Fruit fly (Drosophila melanogaster) whole organism, wandering third instar larva: ENCODE measurements around the gene SsRbeta.

Experiments used
- Abd-B ChIP-seq: fragments of >200 bp; optimal IDR thresholded peaks from 2 replicates; lab custom pipeline; 2017; ENCODE audit warnings: missing biosample characterization, missing genetic modification characterization
- CG9705 ChIP-seq: fragments of 200-800 bp; sonication (Bioruptor generic); optimal IDR thresholded peaks from 2 replicates; lab custom pipeline; 2018; ENCODE audit warnings: missing biosample characterization, mild to moderate bottlenecking, missing genetic modification characterization
- Dfd ChIP-seq: fragments of >200 bp; optimal IDR thresholded peaks from 2 replicates; lab custom pipeline; 2017; ENCODE audit warnings: missing biosample characterization, missing genetic modification characterization
- Dif ChIP-seq: fragments of 200-275, 200-300 bp; sonication (Bioruptor generic); optimal IDR thresholded peaks from 2 replicates; lab custom pipeline; 2018; ENCODE audit warnings: missing biosample characterization, missing genetic modification characterization; ENCODE audit not compliant: partially characterized antibody
- GATAd ChIP-seq: sonication (Bioruptor generic); optimal IDR thresholded peaks from 2 replicates; lab custom pipeline; 2016; ENCODE audit warnings: missing biosample characterization, missing genetic modification characterization
- HLH106 ChIP-seq: fragments of 200-800 bp; optimal IDR thresholded peaks from 3 replicates; lab custom pipeline; 2019; ENCODE audit warnings: missing biosample characterization, mild to moderate bottlenecking, missing genetic modification characterization, moderate library complexity
- Hnf4 ChIP-seq: fragments of 200-800 bp; sonication (Bioruptor generic); optimal IDR thresholded peaks from 2 replicates; lab custom pipeline; 2016; ENCODE audit warnings: missing biosample characterization, mild to moderate bottlenecking, missing genetic modification characterization
- Hr78 ChIP-seq: fragments of >200 bp; optimal IDR thresholded peaks from 2 replicates; lab custom pipeline; 2017; ENCODE audit warnings: missing biosample characterization, missing genetic modification characterization
- Hr83 ChIP-seq: fragments of 200-300 bp; sonication (Bioruptor generic); optimal IDR thresholded peaks from 2 replicates; lab custom pipeline; 2016; ENCODE audit warnings: missing biosample characterization, mild to moderate bottlenecking, missing genetic modification characterization, moderate library complexity; ENCODE audit not compliant: poor library complexity, severe bottlenecking
- Jra ChIP-seq: sonication (Bioruptor generic); optimal IDR thresholded peaks from 2 replicates; lab custom pipeline; 2016; ENCODE audit warnings: missing biosample characterization, missing genetic modification characterization
- Mio ChIP-seq: sonication (Bioruptor generic); optimal IDR thresholded peaks from 2 replicates; lab custom pipeline; 2016; ENCODE audit warnings: missing biosample characterization, missing genetic modification characterization
- Myc ChIP-seq: fragments of >200 bp; optimal IDR thresholded peaks from 2 replicates; lab custom pipeline; 2017
- N ChIP-seq: fragments of >200 bp; optimal IDR thresholded peaks from 2 replicates; lab custom pipeline; 2018; ENCODE audit warnings: missing biosample characterization, missing external identifiers, missing genetic modification characterization
- OdsH ChIP-seq: fragments of 200-800 bp; sonication (Bioruptor generic); optimal IDR thresholded peaks from 2 replicates; lab custom pipeline; 2016; ENCODE audit warnings: missing biosample characterization, mild to moderate bottlenecking, missing genetic modification characterization
- Rel ChIP-seq, 2 experiments: fragments of 200-800 bp; sonication (Bioruptor generic) in 1 of 2; optimal IDR thresholded peaks; 2 replicates in 1 of 2; 3 replicates in 1 of 2; lab custom pipeline; 2016 to 2019; ENCODE audit warnings: mild to moderate bottlenecking in 2 of 2, missing biosample characterization in 2 of 2, missing genetic modification characterization in 2 of 2, moderate library complexity in 1 of 2
- Sp1 ChIP-seq: fragments of 200-800 bp; sonication (Bioruptor generic); optimal IDR thresholded peaks from 3 replicates; lab custom pipeline; 2019; ENCODE audit warnings: missing biosample characterization, mild to moderate bottlenecking, missing genetic modification characterization, moderate library complexity
- br ChIP-seq: fragments of 200-800 bp; sonication (Bioruptor generic); optimal IDR thresholded peaks from 2 replicates; lab custom pipeline; 2016; ENCODE audit warnings: missing biosample characterization, missing genetic modification characterization
- brk ChIP-seq: fragments of 200-800 bp; sonication (Bioruptor generic); optimal IDR thresholded peaks from 2 replicates; lab custom pipeline; 2016; ENCODE audit warnings: missing biosample characterization, mild to moderate bottlenecking, missing genetic modification characterization
- dl ChIP-seq, 2 experiments: fragments of 175-275, 200-275 bp in 1 of 2; fragments of 200-275 bp in 1 of 2; sonication (Bioruptor generic); optimal IDR thresholded peaks; lab custom pipeline; 2018; ENCODE audit warnings: mild to moderate bottlenecking in 2 of 2, missing biosample characterization in 2 of 2, missing genetic modification characterization in 2 of 2, moderate library complexity in 2 of 2; ENCODE audit not compliant: partially characterized antibody in 2 of 2, insufficient read depth in 1 of 2
- dmrt93B ChIP-seq: fragments of 200-800 bp; sonication (Bioruptor generic); optimal IDR thresholded peaks from 2 replicates; lab custom pipeline; 2018; ENCODE audit warnings: missing biosample characterization, mild to moderate bottlenecking, missing genetic modification characterization
- dsf ChIP-seq: sonication (Bioruptor generic); optimal IDR thresholded peaks from 2 replicates; lab custom pipeline; 2016; ENCODE audit warnings: missing biosample characterization, missing genetic modification characterization, borderline replicate concordance
- ey ChIP-seq: fragments of 200-800 bp; sonication (Bioruptor generic); optimal IDR thresholded peaks from 2 replicates; lab custom pipeline; 2016; ENCODE audit warnings: missing biosample characterization, missing genetic modification characterization
- foxo ChIP-seq, 2 experiments: fragments of 200-800 bp; sonication (Bioruptor generic); optimal IDR thresholded peaks; 2 replicates in 1 of 2; 3 replicates in 1 of 2; lab custom pipeline; 2016 to 2017; ENCODE audit warnings: missing biosample characterization in 2 of 2, missing genetic modification characterization in 2 of 2
- fru ChIP-seq: fragments of 200-800 bp; sonication (Bioruptor generic); optimal IDR thresholded peaks from 3 replicates; lab custom pipeline; 2016; ENCODE audit warnings: missing biosample characterization, mild to moderate bottlenecking, missing genetic modification characterization
- h ChIP-seq: fragments of 200-800 bp; sonication (Bioruptor generic); optimal IDR thresholded peaks from 3 replicates; lab custom pipeline; 2016; ENCODE audit warnings: missing biosample characterization, mild to moderate bottlenecking, missing genetic modification characterization
- lola ChIP-seq: fragments of >200 bp; optimal IDR thresholded peaks from 2 replicates; lab custom pipeline; 2017; ENCODE audit warnings: missing biosample characterization, missing genetic modification characterization
- pan ChIP-seq: fragments of >200 bp; optimal IDR thresholded peaks from 2 replicates; lab custom pipeline; 2017
- psq ChIP-seq: fragments of 200-800 bp; sonication (Bioruptor generic); optimal IDR thresholded peaks from 3 replicates; lab custom pipeline; 2017; ENCODE audit warnings: missing biosample characterization, mild to moderate bottlenecking, missing genetic modification characterization, moderate library complexity
- rgr ChIP-seq: fragments of 200-800 bp; sonication (Bioruptor generic); optimal IDR thresholded peaks from 3 replicates; lab custom pipeline; 2016; ENCODE audit warnings: missing biosample characterization, mild to moderate bottlenecking, missing genetic modification characterization
- sage ChIP-seq: fragments of 200-800 bp; sonication (Bioruptor generic); optimal IDR thresholded peaks from 2 replicates; lab custom pipeline; 2016; ENCODE audit warnings: missing biosample characterization, mild to moderate bottlenecking, missing genetic modification characterization
- sv ChIP-seq: fragments of 200-800 bp; sonication (Bioruptor generic); optimal IDR thresholded peaks from 3 replicates; lab custom pipeline; 2016; ENCODE audit warnings: missing biosample characterization, missing genetic modification characterization
- tai ChIP-seq: sonication (Bioruptor generic); optimal IDR thresholded peaks from 2 replicates; lab custom pipeline; 2016; ENCODE audit warnings: missing biosample characterization, missing genetic modification characterization
- woc ChIP-seq: sonication (Bioruptor generic); optimal IDR thresholded peaks from 2 replicates; lab custom pipeline; 2016; ENCODE audit warnings: missing biosample characterization, mild to moderate bottlenecking, missing genetic modification characterization

SsRbeta gene

DNA sequence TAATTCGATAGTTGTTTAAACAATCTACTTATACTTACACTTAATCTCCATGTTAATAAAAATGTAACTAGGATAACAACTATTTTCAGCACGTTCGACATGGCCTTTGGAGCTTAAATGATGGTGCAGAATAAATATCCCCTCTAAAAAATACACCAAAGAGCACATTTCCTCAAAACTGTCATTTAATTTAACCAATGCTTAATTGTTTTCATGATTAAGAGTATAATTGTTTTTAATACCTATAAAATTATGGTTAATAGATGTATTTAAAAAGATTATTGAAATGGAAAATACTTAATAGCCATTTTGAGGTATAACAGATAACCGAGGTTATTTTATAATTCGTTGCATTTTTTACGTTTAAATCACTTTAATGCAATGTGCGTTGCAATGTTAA, 41.9 kb downstream of the SsRbeta start, which contains the start of gene CG33795:
Gene CG33795, minus strand, starts transcription at position 101 of the 400 bp plus-strand sequence.
- TF ChIP-seq CG9705 (GFP tag; lab: Kevin White, UChicago), result no peak
- TF ChIP-seq Mio, result no peak
- no peak for TF ChIP-seq dsf (GFP tag; lab: Kevin White, UChicago)
- no peak for TF ChIP-seq Hnf4
- TF ChIP-seq foxo (GFP tag; optimal IDR thresholded peaks at IDR 0.05; lab: Kevin White, UChicago), result no peak
- no peak for TF ChIP-seq Hr83 (GFP tag; lab: Kevin White, UChicago)
- TF ChIP-seq Rel (GFP tag; optimal IDR thresholded peaks at IDR 0.05; lab: Kevin White, UChicago), result no peak
- no peak for TF ChIP-seq Rel (tag; optimal IDR thresholded peaks at IDR 0.05; lab: Kevin White, UChicago)
- TF ChIP-seq Jra, result no peak
- TF ChIP-seq GATAd, result no peak
- TF ChIP-seq Abd-B, result no peak
- no peak for TF ChIP-seq Hr78 (GFP tag; lab: Kevin White, UChicago)
- TF ChIP-seq N (GFP tag; lab: Kevin White, UChicago), result no peak
- no peak for TF ChIP-seq HLH106 (tag; lab: Kevin White, UChicago)
- no peak for TF ChIP-seq fru (GFP tag; lab: Kevin White, UChicago)
- no peak for TF ChIP-seq h
- no peak for TF ChIP-seq dmrt93B (GFP tag; lab: Kevin White, UChicago)
- TF ChIP-seq sv (GFP tag; lab: Kevin White, UChicago), result no peak

- TF ChIP-seq lola (no peak), sv (GFP tag; lab: Kevin White, UChicago) (no peak), ey (GFP tag; lab: Kevin White, UChicago) (no peak), woc (GFP tag; lab: Kevin White, UChicago) (no peak), Dfd (GFP tag; lab: Kevin White, UChicago) (no peak), h (no peak)
Measured at dm6 chr3L:16172381-16172780, 43.0 kb downstream of the SsRbeta start.

dm6 chr3L:16172809-16173276, 43.4 kb downstream of the SsRbeta start:
- TF ChIP-seq Mio, result no peak
- no peak for TF ChIP-seq tai (GFP tag; lab: Kevin White, UChicago)
- TF ChIP-seq brk (GFP tag; lab: Kevin White, UChicago), result peak; percentile 43
- TF ChIP-seq lola, result no peak
- TF ChIP-seq Sp1 (GFP tag; lab: Kevin White, UChicago), result peak; percentile 82
- peak; percentile 31 for TF ChIP-seq Hnf4
- peak; percentile 53 for TF ChIP-seq h
- TF ChIP-seq br (GFP tag; lab: Kevin White, UChicago), result peak; percentile 10
- peak in 1 of 2 experiments; percentile 73 for TF ChIP-seq foxo (GFP tag; optimal IDR thresholded peaks at IDR 0.05; lab: Kevin White, UChicago)
- TF ChIP-seq woc (GFP tag; lab: Kevin White, UChicago), result peak; percentile 10
- TF ChIP-seq Rel (GFP tag; optimal IDR thresholded peaks at IDR 0.05; lab: Kevin White, UChicago), result peak; percentile 19
- no peak for TF ChIP-seq Rel (tag; optimal IDR thresholded peaks at IDR 0.05; lab: Kevin White, UChicago)
- no peak for TF ChIP-seq Hr78 (GFP tag; lab: Kevin White, UChicago)
- TF ChIP-seq pan, result no peak
- TF ChIP-seq rgr (GFP tag; lab: Kevin White, UChicago), result peak; percentile 77
- TF ChIP-seq sage, result no peak
- TF ChIP-seq OdsH (GFP tag; lab: Kevin White, UChicago), result peak; percentile 70
- TF ChIP-seq dmrt93B (GFP tag; lab: Kevin White, UChicago), result peak; percentile 58
- TF ChIP-seq ey (GFP tag; lab: Kevin White, UChicago), result peak; percentile 53
- TF ChIP-seq psq (GFP tag; lab: Kevin White, UChicago), result peak; percentile 71
- TF ChIP-seq HLH106 (tag; lab: Kevin White, UChicago), result peak; percentile 48
- no peak for TF ChIP-seq Myc (lab: Kevin White, UChicago)
- TF ChIP-seq fru (GFP tag; lab: Kevin White, UChicago), result peak; percentile 63
- TF ChIP-seq Hr83 (GFP tag; lab: Kevin White, UChicago), result no peak

DNA sequence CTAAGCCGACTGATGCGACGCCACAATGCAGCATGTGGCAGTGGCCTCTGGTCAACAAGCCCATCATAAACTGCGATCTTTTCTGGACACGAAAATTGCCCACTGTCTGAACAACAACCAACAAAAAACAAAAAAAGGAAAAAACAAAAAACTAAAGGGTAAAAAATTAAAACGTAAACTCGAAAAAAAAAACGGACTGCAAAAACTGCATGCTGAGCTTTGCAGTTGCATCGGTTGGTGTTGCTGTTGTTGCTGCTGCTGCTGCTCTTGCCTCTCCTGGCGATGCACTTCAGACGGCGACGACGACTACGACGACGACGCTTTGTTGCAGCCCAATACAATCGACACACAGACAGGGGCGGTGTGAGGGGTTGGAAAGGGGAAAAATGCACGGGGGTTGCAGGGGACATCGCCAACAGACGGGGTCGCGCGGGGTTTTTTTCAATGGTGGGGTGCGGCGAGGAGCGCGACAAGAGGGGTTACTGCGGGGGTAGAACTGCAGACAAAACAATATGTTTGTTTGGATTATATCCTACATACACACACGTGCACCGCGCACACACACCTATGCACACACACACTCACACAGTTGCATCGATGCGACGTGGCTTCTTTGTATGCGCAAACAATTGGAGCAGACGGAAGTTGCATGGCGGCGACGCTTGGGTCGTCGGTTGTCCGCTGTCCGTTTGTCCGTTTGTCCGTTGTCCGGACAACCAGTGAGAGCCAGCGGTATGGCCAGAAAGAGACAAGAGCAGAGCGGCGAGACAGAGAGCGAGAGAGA, 44.6 kb downstream of the SsRbeta start:
- TF ChIP-seq sv (GFP tag; lab: Kevin White, UChicago) (no peak), dl (GFP tag; optimal IDR thresholded peaks at IDR 0.05; lab: Kevin White, UChicago; ENCODE audit: insufficient read depth in 1 of 2, partially characterized antibody in 2 of 2) (peak in 1 of 2 experiments; percentile 23), fru (GFP tag; lab: Kevin White, UChicago) (no peak), Dif (GFP tag; lab: Kevin White, UChicago) (peak; percentile 53), Dfd (GFP tag; lab: Kevin White, UChicago) (no peak), brk (GFP tag; lab: Kevin White, UChicago) (peak; percentile 39), br (GFP tag; lab: Kevin White, UChicago) (no peak), rgr (GFP tag; lab: Kevin White, UChicago) (peak; percentile 25), Hr78 (GFP tag; lab: Kevin White, UChicago) (no peak), Sp1 (GFP tag; lab: Kevin White, UChicago) (peak; percentile 31), psq (GFP tag; lab: Kevin White, UChicago) (peak; percentile 55)
